Fruit fly (Drosophila melanogaster) whole organism, pupa: ENCODE results near the gene CG6465.
A peak's percentile ranks its signal among the peaks of the same experiment; 100 is the strongest.

ENCODE experiments used
- CG10348 ChIP-seq: fragments of 200-800 bp; sonication (Bioruptor generic); IDR thresholded peaks from 2 replicates; pipeline ENCODE4 v1.3.6; 2022; ENCODE audit warnings: missing biosample characterization, missing genetic modification characterization
- CG13204 ChIP-seq: fragments of 200-800 bp; sonication (Bioruptor generic); optimal IDR thresholded peaks from 2 replicates; lab custom pipeline; 2018; ENCODE audit warnings: missing biosample characterization, mild to moderate bottlenecking, missing genetic modification characterization, moderate library complexity
- CG14655 ChIP-seq: fragments of 200-800 bp; sonication (Bioruptor generic); optimal IDR thresholded peaks from 3 replicates; lab custom pipeline; 2017; ENCODE audit warnings: mild to moderate bottlenecking, missing biosample characterization, missing genetic modification reagents, missing genetic modification characterization
- CG17806 ChIP-seq: fragments of 200-800 bp; sonication (Bioruptor generic); optimal IDR thresholded peaks from 2 replicates; lab custom pipeline; 2018; ENCODE audit warnings: missing biosample characterization, mild to moderate bottlenecking, missing genetic modification characterization, moderate library complexity
- CG34367 ChIP-seq: fragments of 200-800 bp; sonication (Bioruptor generic); optimal IDR thresholded peaks from 2 replicates; lab custom pipeline; 2018; ENCODE audit warnings: missing biosample characterization, mild to moderate bottlenecking, missing genetic modification characterization
- CG4496 ChIP-seq: fragments of 200-800 bp; sonication (Bioruptor generic); IDR thresholded peaks from 3 replicates; pipeline ENCODE4 v1.3.6; 2022; ENCODE audit warnings: missing biosample characterization, missing genetic modification characterization
- CG8159 ChIP-seq: fragments of 200-800 bp; sonication (Bioruptor generic); optimal IDR thresholded peaks from 3 replicates; lab custom pipeline; 2018; ENCODE audit warnings: missing biosample characterization, mild to moderate bottlenecking, missing genetic modification characterization, moderate library complexity
- CG9948 ChIP-seq: fragments of 200-800 bp; sonication (Bioruptor generic); optimal IDR thresholded peaks from 2 replicates; lab custom pipeline; 2018; ENCODE audit warnings: missing biosample characterization, mild to moderate bottlenecking, missing genetic modification characterization, moderate library complexity
- D1 ChIP-seq: fragments of 200-800 bp; sonication (Bioruptor generic); optimal IDR thresholded peaks from 2 replicates; lab custom pipeline; 2018; ENCODE audit warnings: missing biosample characterization, mild to moderate bottlenecking, missing genetic modification characterization, moderate library complexity
- EcR ChIP-seq: fragments of 200-800 bp; sonication (Bioruptor generic); optimal IDR thresholded peaks from 3 replicates; lab custom pipeline; 2019; ENCODE audit warnings: missing biosample characterization, missing genetic modification characterization, mild to moderate bottlenecking, moderate library complexity, missing genetic modification reagents
- Ets98B ChIP-seq: fragments of 200-800 bp; sonication (Bioruptor generic); IDR thresholded peaks from 2 replicates; pipeline ENCODE4 v1.3.6; 2022; ENCODE audit warnings: missing biosample characterization, missing genetic modification characterization
- Snoo ChIP-seq: fragments of 200-800 bp; sonication (Bioruptor generic); optimal IDR thresholded peaks from 3 replicates; lab custom pipeline; 2017; ENCODE audit warnings: missing biosample characterization, mild to moderate bottlenecking, missing genetic modification characterization, inconsistent platforms
- fd96Ca ChIP-seq: fragments of 200-800 bp; sonication (Bioruptor generic); IDR thresholded peaks from 3 replicates; pipeline ENCODE4 v1.3.6; 2022; ENCODE audit warnings: missing biosample characterization, missing genetic modification characterization
- rn ChIP-seq: fragments of 200-800 bp; sonication (Bioruptor generic); IDR thresholded peaks from 2 replicates; pipeline ENCODE4 v1.3.6; 2022; ENCODE audit warnings: missing biosample characterization, missing genetic modification characterization

dm6 chr3R:10696371-10696777 is 19.3 kb upstream of the CG6465 start, which contains the start of the genes pug, CG14683 and CG46459:
- no peak for TF ChIP-seq CG9948 (tag; lab: Kevin White, UChicago)
- no peak for TF ChIP-seq CG34367 (tag; lab: Kevin White, UChicago)
- TF ChIP-seq CG13204, result no peak
- no peak for TF ChIP-seq CG8159 (tag; lab: Kevin White, UChicago)
- no peak for TF ChIP-seq fd96Ca (GFP tag; lab: Robert Waterston, UW)
- 0 out of 2 replicates have a peak, but pooled peaks have one; percentile 11 for TF ChIP-seq Ets98B (GFP tag; lab: Robert Waterston, UW)
- no peak for TF ChIP-seq Snoo (tag; lab: Kevin White, UChicago)
- TF ChIP-seq D1 (tag; lab: Kevin White, UChicago), result no peak
- no peak for TF ChIP-seq rn (GFP tag; lab: Robert Waterston, UW)
- TF ChIP-seq CG17806, result no peak
- no peak for TF ChIP-seq CG14655
- TF ChIP-seq CG10348, result no peak
- TF ChIP-seq EcR (GFP tag; lab: Kevin White, UChicago), result no peak
- TF ChIP-seq CG4496 (GFP tag; lab: Robert Waterston, UW), result no peak
